Fruit fly (Drosophila melanogaster) whole organism, embryonic: Measurements from ENCODE around the gene CG7810.

Source experiments
- BtbVII ChIP-seq: fragments of 200-800 bp; sonication (Bioruptor generic); optimal IDR thresholded peaks from 3 replicates; lab custom pipeline; 2017; ENCODE audit warnings: missing biosample characterization, mild to moderate bottlenecking, missing genetic modification characterization
- CG10147 ChIP-seq: fragments of 200-800 bp; sonication (Bioruptor generic); optimal IDR thresholded peaks from 2 replicates; lab custom pipeline; 2019; ENCODE audit warnings: missing biosample characterization, mild to moderate bottlenecking, missing genetic modification characterization, moderate library complexity
- CG1024 ChIP-seq: fragments of 200-800 bp; sonication (Bioruptor generic); IDR thresholded peaks from 2 replicates; pipeline ENCODE4 v1.3.6; 2022; ENCODE audit warnings: missing biosample characterization, missing genetic modification characterization
- CG10274 ChIP-seq: fragments of 200-800 bp; sonication (Bioruptor generic); optimal IDR thresholded peaks from 3 replicates; lab custom pipeline; 2017; ENCODE audit warnings: missing biosample characterization, mild to moderate bottlenecking, missing genetic modification characterization
- CG10321 ChIP-seq: fragments of 200-800 bp; sonication (Bioruptor generic); IDR thresholded peaks from 2 replicates; pipeline ENCODE4 v1.3.6; 2022; ENCODE audit warnings: missing biosample characterization, missing genetic modification characterization
- CG11398 ChIP-seq: fragments of 200-800 bp; sonication (Bioruptor generic); optimal IDR thresholded peaks from 2 replicates; lab custom pipeline; 2016; ENCODE audit warnings: missing biosample characterization, missing genetic modification characterization
- CG11696 ChIP-seq: fragments of 200-800 bp; sonication (Bioruptor generic); IDR thresholded peaks from 2 replicates; pipeline ENCODE4 v1.3.6; 2022; ENCODE audit warnings: missing biosample characterization, missing genetic modification characterization
- CG14667 ChIP-seq: fragments of 200-800 bp; sonication (Bioruptor generic); IDR thresholded peaks from 2 replicates; pipeline ENCODE4 v1.3.6; 2022; ENCODE audit warnings: missing biosample characterization, missing genetic modification characterization
- CG15696 ChIP-seq: fragments of 200-800 bp; sonication (Bioruptor generic); optimal IDR thresholded peaks from 2 replicates; lab custom pipeline; 2019; ENCODE audit warnings: missing biosample characterization, mild to moderate bottlenecking, missing genetic modification characterization, moderate library complexity
- CG1603 ChIP-seq: fragments of 200-800 bp; sonication (Bioruptor generic); optimal IDR thresholded peaks from 2 replicates; lab custom pipeline; 2019; ENCODE audit warnings: missing biosample characterization, mild to moderate bottlenecking, missing genetic modification characterization, moderate library complexity
- CG16813 ChIP-seq: fragments of 200-800 bp; sonication (Bioruptor generic); IDR thresholded peaks from 3 replicates; pipeline ENCODE4 v1.3.6; 2022; ENCODE audit warnings: missing biosample characterization, missing genetic modification characterization; ENCODE audit not compliant: partially characterized antibody
- CG17328 ChIP-seq: fragments of 200-800 bp; sonication (Bioruptor generic); IDR thresholded peaks from 2 replicates; pipeline ENCODE4 v1.3.6; 2022; ENCODE audit warnings: missing biosample characterization, missing genetic modification characterization
- CG2678 ChIP-seq: fragments of 200-800 bp; sonication (Bioruptor generic); optimal IDR thresholded peaks from 3 replicates; lab custom pipeline; 2019; ENCODE audit warnings: missing biosample characterization, mild to moderate bottlenecking, missing genetic modification characterization, moderate library complexity
- CG2875 ChIP-seq: fragments of 200-800 bp; sonication (Bioruptor generic); optimal IDR thresholded peaks from 2 replicates; lab custom pipeline; 2017; ENCODE audit warnings: missing biosample characterization, mild to moderate bottlenecking, missing genetic modification characterization, missing genetic modification reagents
- CG33557 ChIP-seq: fragments of 200-800 bp; sonication (Bioruptor generic); optimal IDR thresholded peaks from 2 replicates; lab custom pipeline; 2019; ENCODE audit warnings: missing biosample characterization, mild to moderate bottlenecking, missing genetic modification characterization, moderate library complexity
- CG4424 ChIP-seq: fragments of 200-800 bp; sonication (Bioruptor generic); optimal IDR thresholded peaks from 3 replicates; lab custom pipeline; 2016; ENCODE audit warnings: missing biosample characterization, missing genetic modification characterization
- CG4707 ChIP-seq: fragments of 200-800 bp; sonication (Bioruptor generic); optimal IDR thresholded peaks from 2 replicates; lab custom pipeline; 2018; ENCODE audit warnings: missing biosample characterization, mild to moderate bottlenecking, missing genetic modification characterization, moderate library complexity
- CG6654 ChIP-seq: fragments of 200-800 bp; sonication (Bioruptor generic); optimal IDR thresholded peaks from 2 replicates; lab custom pipeline; 2017; ENCODE audit warnings: missing biosample characterization, mild to moderate bottlenecking, missing genetic modification characterization
- CG6791 ChIP-seq: fragments of 200-800 bp; sonication (Bioruptor generic); IDR thresholded peaks from 3 replicates; pipeline ENCODE4 v1.3.6; 2022; ENCODE audit warnings: missing biosample characterization, missing genetic modification characterization; ENCODE audit not compliant: partially characterized antibody
- CG7963 ChIP-seq: fragments of 200-800 bp; sonication (Bioruptor generic); IDR thresholded peaks from 3 replicates; pipeline ENCODE4 v1.3.6; 2022; ENCODE audit warnings: missing biosample characterization, missing genetic modification characterization; ENCODE audit not compliant: partially characterized antibody
- CG9876 ChIP-seq: fragments of 200-800 bp; sonication (Bioruptor generic); optimal IDR thresholded peaks from 2 replicates; lab custom pipeline; 2016; ENCODE audit warnings: missing biosample characterization, missing genetic modification characterization
- Dfd ChIP-seq, 2 experiments: fragments of >200 bp; optimal IDR thresholded peaks; 2 replicates each; lab custom pipeline; 2017; ENCODE audit warnings: missing biosample characterization in 2 of 2, missing genetic modification characterization in 2 of 2
- ERR ChIP-seq: fragments of 200-800 bp; sonication (Bioruptor generic); optimal IDR thresholded peaks from 2 replicates; lab custom pipeline; 2016; ENCODE audit warnings: missing biosample characterization, missing genetic modification characterization
- HLH54F ChIP-seq: fragments of 200-800 bp; sonication (Bioruptor generic); optimal IDR thresholded peaks from 3 replicates; lab custom pipeline; 2016; ENCODE audit warnings: missing biosample characterization, missing genetic modification characterization
- Hand ChIP-seq: fragments of 200-800 bp; sonication (Bioruptor generic); optimal IDR thresholded peaks from 2 replicates; lab custom pipeline; 2017; ENCODE audit warnings: mild to moderate bottlenecking, missing biosample characterization, missing genetic modification reagents, missing genetic modification characterization
- Mad ChIP-seq: fragments of 200-800 bp; sonication (Bioruptor generic); optimal IDR thresholded peaks from 2 replicates; lab custom pipeline; 2016; ENCODE audit warnings: missing biosample characterization, missing genetic modification characterization
- PHDP ChIP-seq: fragments of 200-800 bp; sonication (Bioruptor generic); optimal IDR thresholded peaks from 3 replicates; lab custom pipeline; 2018; ENCODE audit warnings: missing biosample characterization, mild to moderate bottlenecking, missing genetic modification characterization, moderate library complexity
- Pdp1 ChIP-seq, 2 experiments: fragments of 200-800 bp; sonication (Bioruptor generic); optimal IDR thresholded peaks; 3 replicates each; lab custom pipeline; 2016; ENCODE audit warnings: missing biosample characterization in 2 of 2, missing genetic modification characterization in 2 of 2, mild to moderate bottlenecking in 1 of 2, moderate library complexity in 1 of 2
- Side ChIP-seq: fragments of 200-800 bp; sonication (Bioruptor generic); optimal IDR thresholded peaks from 2 replicates; lab custom pipeline; 2016; ENCODE audit warnings: missing biosample characterization, missing genetic modification characterization
- Six4 ChIP-seq: fragments of 200-800 bp; sonication (Bioruptor generic); optimal IDR thresholded peaks from 2 replicates; lab custom pipeline; 2016; ENCODE audit warnings: missing biosample characterization, missing genetic modification characterization
- Trl ChIP-seq, 3 experiments: fragments of >200 bp in 2 of 3; fragments of 200-800 bp in 1 of 3; sonication (Bioruptor generic) in 1 of 3; optimal IDR thresholded peaks; 2 replicates in 1 of 3; 3 replicates in 2 of 3; lab custom pipeline; 2016 to 2017; ENCODE audit warnings: missing biosample characterization in 1 of 3, missing genetic modification characterization in 1 of 3
- az2 ChIP-seq: fragments of 200-800 bp; sonication (Bioruptor generic); optimal IDR thresholded peaks from 3 replicates; lab custom pipeline; 2016; ENCODE audit warnings: missing biosample characterization, missing genetic modification characterization
- bcd ChIP-seq: fragments of 200-800 bp; sonication (Bioruptor generic); optimal IDR thresholded peaks from 2 replicates; lab custom pipeline; 2017; ENCODE audit warnings: missing biosample characterization, mild to moderate bottlenecking, missing genetic modification characterization
- bigmax ChIP-seq: fragments of 200-800 bp; sonication (Bioruptor generic); optimal IDR thresholded peaks from 2 replicates; lab custom pipeline; 2018; ENCODE audit warnings: missing biosample characterization, mild to moderate bottlenecking, missing genetic modification characterization
- cg ChIP-seq: fragments of 200-800 bp; sonication (Bioruptor generic); optimal IDR thresholded peaks from 3 replicates; lab custom pipeline; 2019; ENCODE audit warnings: missing biosample characterization, mild to moderate bottlenecking, missing genetic modification characterization, moderate library complexity
- corto ChIP-seq: fragments of 200-800 bp; sonication (Bioruptor generic); optimal IDR thresholded peaks from 2 replicates; lab custom pipeline; 2016; ENCODE audit warnings: missing biosample characterization, mild to moderate bottlenecking, missing genetic modification characterization, moderate library complexity
- en ChIP-seq: fragments of 200-800 bp; sonication (Bioruptor generic); optimal IDR thresholded peaks from 2 replicates; lab custom pipeline; 2016; ENCODE audit warnings: missing biosample characterization, missing genetic modification characterization
- ewg ChIP-seq: fragments of 200-800 bp; sonication (Bioruptor generic); optimal IDR thresholded peaks from 3 replicates; lab custom pipeline; 2017; ENCODE audit warnings: mild to moderate bottlenecking, missing biosample characterization, missing genetic modification reagents, missing genetic modification characterization
- gcm ChIP-seq: fragments of 200-800 bp; sonication (Bioruptor generic); optimal IDR thresholded peaks from 2 replicates; lab custom pipeline; 2019; ENCODE audit warnings: missing biosample characterization, mild to moderate bottlenecking, missing genetic modification characterization, moderate library complexity
- gsb-n ChIP-seq: fragments of 200-800 bp; sonication (Bioruptor generic); optimal IDR thresholded peaks from 3 replicates; lab custom pipeline; 2018; ENCODE audit warnings: missing biosample characterization, mild to moderate bottlenecking, missing genetic modification characterization
- h ChIP-seq: fragments of >200 bp; optimal IDR thresholded peaks from 2 replicates; lab custom pipeline; 2017
- nerfin-2 ChIP-seq: fragments of 200-800 bp; sonication (Bioruptor generic); IDR thresholded peaks from 2 replicates; pipeline ENCODE4 v1.3.6; 2022; ENCODE audit warnings: missing biosample characterization, missing genetic modification characterization; ENCODE audit not compliant: partially characterized antibody
- oc ChIP-seq: fragments of 200-800 bp; sonication (Bioruptor generic); optimal IDR thresholded peaks from 2 replicates; lab custom pipeline; 2018; ENCODE audit warnings: missing biosample characterization, mild to moderate bottlenecking, missing genetic modification characterization, moderate library complexity
- org-1 ChIP-seq: fragments of 200-800 bp; sonication (Bioruptor generic); optimal IDR thresholded peaks from 2 replicates; lab custom pipeline; 2017; ENCODE audit warnings: missing biosample characterization, missing genetic modification characterization
- pb ChIP-seq: fragments of 200-800 bp; sonication (Bioruptor generic); optimal IDR thresholded peaks from 3 replicates; lab custom pipeline; 2016; ENCODE audit warnings: missing biosample characterization, missing genetic modification characterization
- peb ChIP-seq: fragments of 200-800 bp; sonication (Bioruptor generic); IDR thresholded peaks from 2 replicates; pipeline ENCODE4 v1.3.6; 2022; ENCODE audit warnings: missing biosample characterization, missing genetic modification characterization
- tgo ChIP-seq: fragments of 200-800 bp; sonication (Bioruptor generic); IDR thresholded peaks from 3 replicates; pipeline ENCODE4 v1.3.6; 2022; ENCODE audit warnings: missing biosample characterization, missing genetic modification characterization
- tll ChIP-seq, 2 experiments: fragments of 200-800 bp in 1 of 2; fragments of >200 bp in 1 of 2; sonication (Bioruptor generic) in 1 of 2; optimal IDR thresholded peaks; 2 replicates each; lab custom pipeline; 2017 to 2019; ENCODE audit warnings: missing biosample characterization in 2 of 2, missing genetic modification characterization in 2 of 2, mild to moderate bottlenecking in 1 of 2, moderate library complexity in 1 of 2
- zen2 ChIP-seq: fragments of 200-800 bp; sonication (Bioruptor generic); IDR thresholded peaks from 3 replicates; pipeline ENCODE4 v1.3.6; 2022; ENCODE audit warnings: missing biosample characterization, missing genetic modification characterization; ENCODE audit not compliant: partially characterized antibody

The CG7810 gene

dm6 chr2L:8289352-8290091 lies 21.5 kb downstream of the CG7810 start (continued):
- peak; percentile 4 for TF ChIP-seq oc (tag; lab: Kevin White, UChicago)
- TF ChIP-seq CG1603, result peak; percentile 14
- TF ChIP-seq Hand (GFP tag; lab: Kevin White, UChicago), result no peak
- TF ChIP-seq pb, result no peak
- no peak for TF ChIP-seq Side (GFP tag; lab: Kevin White, UChicago)
- no peak for TF ChIP-seq CG6654 (GFP tag; lab: Kevin White, UChicago)
- no peak for TF ChIP-seq CG14667
- no peak for TF ChIP-seq CG2875 (GFP tag; lab: Kevin White, UChicago)
- no peak for TF ChIP-seq tgo
- no peak for TF ChIP-seq ewg (GFP tag; lab: Kevin White, UChicago)
- TF ChIP-seq gcm (GFP tag; lab: Kevin White, UChicago), result no peak
- peak; percentile 73 for TF ChIP-seq CG33557 (GFP tag; lab: Kevin White, UChicago)
- TF ChIP-seq CG11398 (GFP tag; lab: Kevin White, UChicago), result no peak
- TF ChIP-seq CG11696 (GFP tag; lab: Robert Waterston, UW), result no peak
- no peak for TF ChIP-seq BtbVII
- TF ChIP-seq CG10147, result no peak
- TF ChIP-seq cg (GFP tag; lab: Kevin White, UChicago), result peak; percentile 43
- TF ChIP-seq Dfd (GFP tag; optimal IDR thresholded peaks at IDR 0.05; lab: Kevin White, UChicago), result no peak
- no peak for TF ChIP-seq CG7963 (GFP tag; lab: Robert Waterston, UW)
- no peak for TF ChIP-seq PHDP (tag; lab: Kevin White, UChicago)
- TF ChIP-seq tll (GFP tag; optimal IDR thresholded peaks at IDR 0.05; lab: Kevin White, UChicago), result peak in 1 of 2 experiments; percentile 71
- no peak for TF ChIP-seq CG6791 (GFP tag; lab: Robert Waterston, UW)
- TF ChIP-seq HLH54F, result no peak
- no peak for TF ChIP-seq h
- TF ChIP-seq ERR (GFP tag; lab: Kevin White, UChicago), result no peak
- no peak for TF ChIP-seq Pdp1 (GFP tag; optimal IDR thresholded peaks at IDR 0.05; lab: Kevin White, UChicago)
- no peak for TF ChIP-seq Six4 (GFP tag; lab: Kevin White, UChicago)
- no peak for TF ChIP-seq peb (GFP tag; lab: Robert Waterston, UW)
- TF ChIP-seq CG17328 (GFP tag; lab: Robert Waterston, UW), result no peak
- TF ChIP-seq az2 (GFP tag; lab: Kevin White, UChicago), result no peak
- TF ChIP-seq nerfin-2 (GFP tag; lab: Robert Waterston, UW), result no peak
- TF ChIP-seq CG15696, result peak; percentile 53
- TF ChIP-seq CG16813 (GFP tag; lab: Robert Waterston, UW), result no peak
- TF ChIP-seq CG4707 (GFP tag; lab: Kevin White, UChicago), result no peak
- no peak for TF ChIP-seq CG10321
- TF ChIP-seq zen2 (GFP tag; lab: Robert Waterston, UW), result no peak
- no peak for TF ChIP-seq bcd (GFP tag; lab: Kevin White, UChicago)
- TF ChIP-seq CG9876, result no peak
- TF ChIP-seq Trl (optimal IDR thresholded peaks at IDR 0.05; lab: Kevin White, UChicago), result no peak
- no peak for TF ChIP-seq Trl (GFP tag; optimal IDR thresholded peaks at IDR 0.05; lab: Kevin White, UChicago)
- TF ChIP-seq bigmax (GFP tag; lab: Kevin White, UChicago), result no peak
- TF ChIP-seq gsb-n, result no peak
- no peak for TF ChIP-seq en (GFP tag; lab: Kevin White, UChicago)
- no peak for TF ChIP-seq CG4424 (GFP tag; lab: Kevin White, UChicago)
- TF ChIP-seq org-1, result no peak
- TF ChIP-seq CG10274 (GFP tag; lab: Kevin White, UChicago), result no peak
- TF ChIP-seq Mad (GFP tag; lab: Kevin White, UChicago), result no peak
- no peak for TF ChIP-seq corto
- TF ChIP-seq CG1024 (GFP tag; lab: Robert Waterston, UW), result no peak
- TF ChIP-seq CG2678 (tag; lab: Kevin White, UChicago), result no peak
